Worm (Caenorhabditis elegans) whole organism, L2 larva: ENCODE data around the gene cyp-13A5.

Experiments
- F13H6.1 ChIP-seq: sonication (generic microtip); optimal IDR thresholded peaks from 2 replicates; lab custom pipeline; 2016; ENCODE audit warnings: missing genetic modification characterization, missing compliant biosample characterization
- ceh-82 ChIP-seq: fragments of 150-350 bp; optimal IDR thresholded peaks from 2 replicates; lab custom pipeline; 2014; ENCODE audit warnings: missing biosample characterization, missing genetic modification characterization
- lin-13 ChIP-seq: fragments of 150-350 bp; optimal IDR thresholded peaks from 2 replicates; lab custom pipeline; 2014; ENCODE audit warnings: missing biosample characterization, missing genetic modification reagents, missing genetic modification characterization
- nhr-11 ChIP-seq: fragments of 150-350 bp; optimal IDR thresholded peaks from 2 replicates; lab custom pipeline; 2014; ENCODE audit warnings: missing biosample characterization, missing genetic modification characterization
- nhr-237 ChIP-seq: fragments of 150-350 bp; optimal IDR thresholded peaks from 2 replicates; lab custom pipeline; 2014; ENCODE audit warnings: missing biosample characterization, missing genetic modification characterization
- nhr-77 ChIP-seq: fragments of 150-350 bp; optimal IDR thresholded peaks from 2 replicates; lab custom pipeline; 2014; ENCODE audit warnings: missing biosample characterization, missing genetic modification characterization
- unc-39 ChIP-seq: fragments of 150-350 bp; optimal IDR thresholded peaks from 2 replicates; lab custom pipeline; 2014; ENCODE audit warnings: missing biosample characterization, missing genetic modification characterization

- TF ChIP-seq F13H6.1 (tag; lab: Kevin White, UChicago) (no peak), nhr-11 (tag; lab: Kevin White, UChicago) (no peak), nhr-237 (tag; lab: Kevin White, UChicago) (no peak), nhr-77 (tag; lab: Kevin White, UChicago) (no peak), unc-39 (no peak), lin-13 (GFP tag; lab: Kevin White, UChicago) (no peak), ceh-82 (tag; lab: Kevin White, UChicago) (no peak)
Measured at ce11 chrII:9781842-9782241, 18.3 kb downstream of the cyp-13A5 start, which contains the start of gene cyp-13A1.
